5 worm cellular contexts compared by ENCODE assay signal in genomic region chrX:6026732-6027528, ce11.
TF ChIP-seq lines count a peak whose summit lies in the region.

No protein-coding gene starts in this region.

TF ChIP-seq in whole organism, L1 larva, 84 proteins besides CTCF, POLR2A, EP300 and RAD21:
- TF ChIP-seq skn-1 (tag; optimal IDR thresholded peaks at IDR 0.05; lab: Kevin White, UChicago) (no peak), sox-4 (tag; optimal IDR thresholded peaks at IDR 0.05; lab: Kevin White, UChicago) (no peak), elt-2 (tag; optimal IDR thresholded peaks at IDR 0.05; lab: Kevin White, UChicago) (peak; percentile 42), hlh-17 (GFP tag; optimal IDR thresholded peaks at IDR 0.05; lab: Kevin White, UChicago; ENCODE audit: borderline replicate concordance) (no peak), lin-35 (GFP tag; optimal IDR thresholded peaks at IDR 0.05; lab: Kevin White, UChicago) (no peak), efl-3 (GFP tag; optimal IDR thresholded peaks at IDR 0.05; lab: Kevin White, UChicago) (no peak), blmp-1 (tag; optimal IDR thresholded peaks at IDR 0.05; lab: Kevin White, UChicago) (peak; percentile 94), nhr-28 (tag; optimal IDR thresholded peaks at IDR 0.05; lab: Kevin White, UChicago) (no peak), pqm-1 (tag; optimal IDR thresholded peaks at IDR 0.05; lab: Kevin White, UChicago) (no peak), aly-2 (tag; optimal IDR thresholded peaks at IDR 0.05; lab: Kevin White, UChicago) (no peak), zag-1 (tag; optimal IDR thresholded peaks at IDR 0.05; lab: Kevin White, UChicago) (no peak)

TF ChIP-seq in whole organism, L2 larva, 48 proteins besides CTCF, POLR2A, EP300 and RAD21:
- TF ChIP-seq blmp-1 (tag; optimal IDR thresholded peaks at IDR 0.05; lab: Kevin White, UChicago; ENCODE audit: insufficient read depth): peak; percentile 92
- TF ChIP-seq fos-1 (tag; optimal IDR thresholded peaks at IDR 0.05; lab: Kevin White, UChicago): no peak

TF ChIP-seq in whole organism, L3 larva, 47 proteins besides CTCF, POLR2A, EP300 and RAD21:
- TF ChIP-seq pqm-1 (tag; optimal IDR thresholded peaks at IDR 0.05; lab: Kevin White, UChicago): peak; percentile 26
- TF ChIP-seq egl-5 (tag; optimal IDR thresholded peaks at IDR 0.05; lab: Kevin White, UChicago): no peak
- TF ChIP-seq elt-2 (tag; optimal IDR thresholded peaks at IDR 0.05; lab: Kevin White, UChicago): peak; percentile 52
- TF ChIP-seq mml-1 (tag; optimal IDR thresholded peaks at IDR 0.05; lab: Kevin White, UChicago): no peak
- peak; percentile 53 for TF ChIP-seq nhr-25 (tag; optimal IDR thresholded peaks at IDR 0.05; lab: Kevin White, UChicago)

TF ChIP-seq in whole organism, L4 larva, 104 proteins besides CTCF, POLR2A, EP300 and RAD21:
- no peak for TF ChIP-seq snpc-1.2 (GFP tag; IDR thresholded peaks at IDR 0.05; lab: Robert Waterston, UW)
- TF ChIP-seq aha-1 (tag; lab: Kevin White, UChicago): peak; percentile 70
- no peak for TF ChIP-seq jun-1 (tag; optimal IDR thresholded peaks at IDR 0.05; lab: Kevin White, UChicago)
- no peak for TF ChIP-seq mxl-3 (GFP tag; optimal IDR thresholded peaks at IDR 0.05; lab: Kevin White, UChicago)
- peak; percentile 12; the same call in 1 of the 2 replicates for TF ChIP-seq dmd-6 (GFP tag; IDR thresholded peaks at IDR 0.05; lab: Robert Waterston, UW)
- TF ChIP-seq zip-11 (GFP tag; IDR thresholded peaks at IDR 0.05; lab: Robert Waterston, UW): no peak
- TF ChIP-seq pqm-1 (tag; optimal IDR thresholded peaks at IDR 0.05; lab: Kevin White, UChicago): peak; percentile 38
- TF ChIP-seq daf-16 (GFP tag; optimal IDR thresholded peaks at IDR 0.05; lab: Kevin White, UChicago): no peak
- peak; percentile 44 for TF ChIP-seq daf-16 (tag; optimal IDR thresholded peaks at IDR 0.05; lab: Kevin White, UChicago)

TF ChIP-seq in whole organism, young adult, 124 proteins besides CTCF, POLR2A, EP300 and RAD21:
- TF ChIP-seq chd-7 (tag; optimal IDR thresholded peaks at IDR 0.05; lab: Kevin White, UChicago) (no peak), nhr-80 (tag; optimal IDR thresholded peaks at IDR 0.05; lab: Kevin White, UChicago) (peak; percentile 45), tlf-1 (GFP tag; optimal IDR thresholded peaks at IDR 0.05; lab: Kevin White, UChicago) (no peak), F22D6.2 (tag; optimal IDR thresholded peaks at IDR 0.05; lab: Kevin White, UChicago) (no peak), ztf-18 (tag; optimal IDR thresholded peaks at IDR 0.05; lab: Kevin White, UChicago) (no peak), nhr-120 (GFP tag; IDR thresholded peaks at IDR 0.05; lab: Robert Waterston, UW) (no peak)
